Worm (Caenorhabditis elegans): ENCODE data around the gene T05B9.2.

DNA sequence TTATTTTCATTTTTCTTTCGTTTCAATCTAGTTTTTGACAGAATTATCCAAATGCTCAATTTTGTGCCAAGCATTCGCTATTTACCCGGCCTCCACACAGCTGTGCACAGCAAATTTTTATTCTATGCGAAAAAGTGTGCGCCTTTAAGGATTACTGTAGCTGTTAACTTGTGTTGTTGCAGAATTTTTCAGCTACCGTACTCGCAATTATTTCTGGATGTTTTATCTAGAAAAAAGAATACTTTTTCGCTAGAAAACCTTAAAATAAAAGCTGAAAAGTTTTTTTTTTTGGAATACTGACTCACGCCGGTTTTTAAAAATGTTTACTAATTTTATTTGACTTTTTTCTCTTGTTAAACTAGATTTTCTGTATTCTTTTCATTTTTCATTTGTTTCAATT, 14.1 kb upstream of the T05B9.2 start:
- no peak for TF ChIP-seq elt-1 (tag; optimal IDR thresholded peaks at IDR 0.05)
- TF ChIP-seq nhr-237 (tag; optimal IDR thresholded peaks at IDR 0.05) = no peak
- no peak for TF ChIP-seq nhr-23 (tag; optimal IDR thresholded peaks at IDR 0.05)
- TF ChIP-seq pha-4 (tag; optimal IDR thresholded peaks at IDR 0.05) = no peak
- TF ChIP-seq sea-2 (GFP tag; optimal IDR thresholded peaks at IDR 0.05) = no peak
- TF ChIP-seq aly-2 (tag; optimal IDR thresholded peaks at IDR 0.05) = no peak
- TF ChIP-seq fkh-10 (GFP tag; optimal IDR thresholded peaks at IDR 0.05) = no peak
- TF ChIP-seq nhr-11 (tag; optimal IDR thresholded peaks at IDR 0.05) = no peak
